Worm (Caenorhabditis elegans): ENCODE data around the gene F02D10.3.

DNA sequence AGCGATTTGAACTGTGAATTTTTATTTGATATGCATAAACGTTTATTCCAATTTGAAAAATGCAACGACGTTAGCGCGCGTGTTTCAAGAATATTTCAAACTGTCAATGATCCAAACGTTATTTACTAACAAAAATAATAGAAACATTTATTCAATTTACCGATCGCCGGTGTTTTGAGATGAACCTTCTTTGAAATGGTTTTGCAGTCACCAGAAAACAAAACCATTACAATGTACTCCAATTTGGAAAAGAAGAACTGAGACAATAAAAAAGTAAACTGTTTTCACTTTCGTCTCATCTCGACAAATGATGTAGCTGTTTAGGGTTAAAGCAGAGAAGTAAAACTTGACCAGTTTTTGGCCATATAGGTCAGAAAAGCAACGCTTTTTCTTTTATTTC is 44.8 kb upstream of the F02D10.3 start, which contains the start of gene H06A10.1:
- TF ChIP-seq elt-2 (tag; optimal IDR thresholded peaks at IDR 0.05) = no peak
- no peak for TF ChIP-seq nhr-23 (tag; optimal IDR thresholded peaks at IDR 0.05)
- TF ChIP-seq fos-1 (tag; optimal IDR thresholded peaks at IDR 0.05) = no peak
- no peak for TF ChIP-seq nhr-76 (tag; optimal IDR thresholded peaks at IDR 0.05)
- no peak for TF ChIP-seq nhr-12 (tag; optimal IDR thresholded peaks at IDR 0.05)
- no peak for TF ChIP-seq unc-62 (GFP tag; optimal IDR thresholded peaks at IDR 0.05)
- no peak for TF ChIP-seq snpc-4 (tag; optimal IDR thresholded peaks at IDR 0.05)
- TF ChIP-seq unc-39 (tag; optimal IDR thresholded peaks at IDR 0.05) = no peak
